Comparison of ENCODE assay signal across 1 fruit fly cellular context in the genomic region with DNA sequence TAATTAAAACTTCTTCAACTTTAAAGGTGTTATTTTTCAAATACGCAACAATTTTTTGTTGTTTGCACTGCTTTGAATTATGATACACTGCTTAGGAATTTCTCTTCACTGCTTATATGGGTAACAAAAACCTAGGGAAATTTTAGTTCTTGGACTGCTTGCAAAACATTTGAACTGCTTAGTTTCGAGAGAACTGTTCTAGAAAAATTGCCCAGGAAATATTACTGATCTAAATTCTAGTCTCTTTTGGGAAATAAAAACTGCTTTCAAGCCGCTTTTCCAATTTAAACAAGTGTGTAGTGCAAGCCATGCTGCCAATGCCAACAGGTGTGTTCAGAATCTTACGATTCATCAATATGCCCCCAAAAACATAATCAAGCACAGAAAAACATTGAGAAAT.
TF ChIP-seq lines count a peak whose summit lies in the region.

No protein-coding gene starts in this region.

TF ChIP-seq in whole organism, embryonic, 481 proteins besides CTCF, POLR2A, EP300 and RAD21 (continued from another document and continues in another):
- TF ChIP-seq Spps (tag; optimal IDR thresholded peaks at IDR 0.05; lab: Kevin White, UChicago) (no peak), CG18599 (GFP tag; optimal IDR thresholded peaks at IDR 0.05; lab: Kevin White, UChicago) (no peak), CG10654 (GFP tag; optimal IDR thresholded peaks at IDR 0.05; lab: Kevin White, UChicago) (no peak), grn (GFP tag; optimal IDR thresholded peaks at IDR 0.05; lab: Kevin White, UChicago) (no peak), CG30403 (GFP tag; optimal IDR thresholded peaks at IDR 0.05; lab: Kevin White, UChicago) (no peak), CG11085 (GFP tag; IDR thresholded peaks at IDR 0.05; lab: Robert Waterston, UW) (no peak), zf30C (GFP tag; optimal IDR thresholded peaks at IDR 0.05; lab: Kevin White, UChicago) (no peak), CG17359 (tag; optimal IDR thresholded peaks at IDR 0.05; lab: Kevin White, UChicago) (peak; percentile 6), ERR (GFP tag; optimal IDR thresholded peaks at IDR 0.05; lab: Kevin White, UChicago) (no peak), CG10959 (GFP tag; IDR thresholded peaks at IDR 0.05; lab: Robert Waterston, UW) (no peak), Ets65A (GFP tag; lab: Kevin White, UChicago) (no peak), HLHmδ (GFP tag; optimal IDR thresholded peaks at IDR 0.05; lab: Kevin White, UChicago) (no peak), CG14860 (GFP tag; IDR thresholded peaks at IDR 0.05; lab: Robert Waterston, UW; ENCODE audit: partially characterized antibody) (no peak), CG11456 (GFP tag; IDR thresholded peaks at IDR 0.05; lab: Robert Waterston, UW) (no peak), CG12942 (GFP tag; optimal IDR thresholded peaks at IDR 0.05; lab: Kevin White, UChicago) (no peak), CG9215 (GFP tag; IDR thresholded peaks at IDR 0.05; lab: Robert Waterston, UW) (no peak), trh (GFP tag; optimal IDR thresholded peaks at IDR 0.05; lab: Kevin White, UChicago) (no peak), Hmr (GFP tag; optimal IDR thresholded peaks at IDR 0.05; lab: Kevin White, UChicago) (peak; percentile 16), gsb-n (tag; optimal IDR thresholded peaks at IDR 0.05; lab: Kevin White, UChicago) (peak; percentile 29), grau (tag; optimal IDR thresholded peaks at IDR 0.05; lab: Kevin White, UChicago) (no peak), NC2β (GFP tag; optimal IDR thresholded peaks at IDR 0.05; lab: Kevin White, UChicago) (no peak), CG14014 (GFP tag; IDR thresholded peaks at IDR 0.05; lab: Robert Waterston, UW) (no peak), CG6254 (GFP tag; optimal IDR thresholded peaks at IDR 0.05; lab: Kevin White, UChicago) (no peak), ATbp (GFP tag; optimal IDR thresholded peaks at IDR 0.05; lab: Kevin White, UChicago) (no peak), zfh2 (GFP tag; optimal IDR thresholded peaks at IDR 0.05; lab: Kevin White, UChicago) (no peak), gsb (GFP tag; IDR thresholded peaks at IDR 0.05; lab: Robert Waterston, UW) (no peak), Chrac-16 (GFP tag; optimal IDR thresholded peaks at IDR 0.05; lab: Kevin White, UChicago) (no peak), CG10321 (GFP tag; IDR thresholded peaks at IDR 0.05; lab: Robert Waterston, UW) (no peak), MESR4 (GFP tag; optimal IDR thresholded peaks at IDR 0.05; lab: Kevin White, UChicago) (no peak), oc (tag; optimal IDR thresholded peaks at IDR 0.05; lab: Kevin White, UChicago) (no peak), CG11504 (tag; optimal IDR thresholded peaks at IDR 0.05; lab: Kevin White, UChicago) (peak; percentile 74), MTF-1 (GFP tag; optimal IDR thresholded peaks at IDR 0.05; lab: Kevin White, UChicago; ENCODE audit: borderline replicate concordance) (no peak), az2 (GFP tag; optimal IDR thresholded peaks at IDR 0.05; lab: Kevin White, UChicago) (no peak), CG6272 (GFP tag; IDR thresholded peaks at IDR 0.05; lab: Robert Waterston, UW) (no peak), CG13424 (tag; optimal IDR thresholded peaks at IDR 0.05; lab: Kevin White, UChicago) (peak; percentile 32), CHES-1-like (GFP tag; optimal IDR thresholded peaks at IDR 0.05; lab: Kevin White, UChicago) (no peak), Sox102F (GFP tag; optimal IDR thresholded peaks at IDR 0.05; lab: Kevin White, UChicago) (no peak), slbo (GFP tag; IDR thresholded peaks at IDR 0.05; lab: Robert Waterston, UW) (no peak), Drgx (GFP tag; IDR thresholded peaks at IDR 0.05; lab: Robert Waterston, UW) (no peak), gcm2 (GFP tag; optimal IDR thresholded peaks at IDR 0.05; lab: Kevin White, UChicago) (no peak), chn (GFP tag; optimal IDR thresholded peaks at IDR 0.05; lab: Kevin White, UChicago) (no peak), pum (GFP tag; optimal IDR thresholded peaks at IDR 0.05; lab: Kevin White, UChicago) (no peak), Dref (GFP tag; IDR thresholded peaks at IDR 0.05; lab: Robert Waterston, UW) (no peak), Abd-B (GFP tag; optimal IDR thresholded peaks at IDR 0.05; lab: Kevin White, UChicago) (peak; percentile 32), kni (GFP tag; optimal IDR thresholded peaks at IDR 0.05; lab: Kevin White, UChicago) (peak; percentile 8), jigr1 (GFP tag; IDR thresholded peaks at IDR 0.05; lab: Robert Waterston, UW) (no peak), sqz (GFP tag; optimal IDR thresholded peaks at IDR 0.05; lab: Kevin White, UChicago) (no peak), insv (GFP tag; optimal IDR thresholded peaks at IDR 0.05; lab: Kevin White, UChicago) (peak in 1 of 2 experiments; percentile 55), CG32532 (GFP tag; IDR thresholded peaks at IDR 0.05; lab: Robert Waterston, UW) (no peak), danr (GFP tag; IDR thresholded peaks at IDR 0.05; lab: Robert Waterston, UW) (no peak), CG10267 (tag; optimal IDR thresholded peaks at IDR 0.05; lab: Kevin White, UChicago) (peak; percentile 46), Atf3 (GFP tag; optimal IDR thresholded peaks at IDR 0.05; lab: Kevin White, UChicago) (no peak), seq (GFP tag; IDR thresholded peaks at IDR 0.05; lab: Robert Waterston, UW) (no peak), tap (tag; optimal IDR thresholded peaks at IDR 0.05; lab: Kevin White, UChicago) (no peak), CG10147 (GFP tag; optimal IDR thresholded peaks at IDR 0.05; lab: Kevin White, UChicago) (no peak), zfh1 (GFP tag; IDR thresholded peaks at IDR 0.05; lab: Robert Waterston, UW) (no peak), CG15073 (GFP tag; optimal IDR thresholded peaks at IDR 0.05; lab: Kevin White, UChicago) (no peak), emc (GFP tag; optimal IDR thresholded peaks at IDR 0.05; lab: Kevin White, UChicago) (no peak), sc (optimal IDR thresholded peaks at IDR 0.05; lab: Kevin White, UChicago) (no peak), sc (GFP tag; optimal IDR thresholded peaks at IDR 0.05; lab: Kevin White, UChicago) (no peak), tna (GFP tag; IDR thresholded peaks at IDR 0.05; lab: Robert Waterston, UW; ENCODE audit: partially characterized antibody) (no peak), CG11093 (GFP tag; IDR thresholded peaks at IDR 0.05; lab: Robert Waterston, UW) (no peak), Trl (optimal IDR thresholded peaks at IDR 0.05; lab: Kevin White, UChicago) (no peak), Trl (GFP tag; optimal IDR thresholded peaks at IDR 0.05; lab: Kevin White, UChicago) (no peak), CG4707 (GFP tag; optimal IDR thresholded peaks at IDR 0.05; lab: Kevin White, UChicago) (no peak), HLH54F (GFP tag; optimal IDR thresholded peaks at IDR 0.05; lab: Kevin White, UChicago) (no peak), Mes4 (GFP tag; optimal IDR thresholded peaks at IDR 0.05; lab: Kevin White, UChicago) (no peak), Six4 (GFP tag; optimal IDR thresholded peaks at IDR 0.05; lab: Kevin White, UChicago) (no peak), crp (GFP tag; optimal IDR thresholded peaks at IDR 0.05; lab: Kevin White, UChicago) (no peak), kah (GFP tag; optimal IDR thresholded peaks at IDR 0.05; lab: Kevin White, UChicago) (peak; percentile 74), H15 (GFP tag; IDR thresholded peaks at IDR 0.05; lab: Robert Waterston, UW) (no peak), Lim3 (GFP tag; IDR thresholded peaks at IDR 0.05; lab: Robert Waterston, UW) (no peak), CG1529 (GFP tag; optimal IDR thresholded peaks at IDR 0.05; lab: Kevin White, UChicago) (no peak), Xrp1 (GFP tag; IDR thresholded peaks at IDR 0.05; lab: Robert Waterston, UW) (peak; percentile 8; the same call in 1 of the 2 replicates), CG5953 (GFP tag; IDR thresholded peaks at IDR 0.05; lab: Robert Waterston, UW) (no peak), CG4404 (GFP tag; IDR thresholded peaks at IDR 0.05; lab: Robert Waterston, UW) (no peak), run (tag; optimal IDR thresholded peaks at IDR 0.05; lab: Kevin White, UChicago) (no peak), Hsf (GFP tag; optimal IDR thresholded peaks at IDR 0.05; lab: Kevin White, UChicago) (peak; percentile 4), Mad (GFP tag; optimal IDR thresholded peaks at IDR 0.05; lab: Kevin White, UChicago) (no peak), bcd (GFP tag; optimal IDR thresholded peaks at IDR 0.05; lab: Kevin White, UChicago) (no peak), CG12769 (tag; optimal IDR thresholded peaks at IDR 0.05; lab: Kevin White, UChicago) (peak; percentile 2), CG15269 (tag; optimal IDR thresholded peaks at IDR 0.05; lab: Kevin White, UChicago) (no peak), Lpt (GFP tag; optimal IDR thresholded peaks at IDR 0.05; lab: Kevin White, UChicago) (no peak), unpg (GFP tag; optimal IDR thresholded peaks at IDR 0.05; lab: Kevin White, UChicago) (no peak), sim (GFP tag; IDR thresholded peaks at IDR 0.05; lab: Robert Waterston, UW) (no peak), twi (tag; optimal IDR thresholded peaks at IDR 0.05; lab: Kevin White, UChicago) (no peak), CG12155 (GFP tag; optimal IDR thresholded peaks at IDR 0.05; lab: Kevin White, UChicago) (no peak), CG17328 (GFP tag; IDR thresholded peaks at IDR 0.05; lab: Robert Waterston, UW) (no peak), Meics (GFP tag; optimal IDR thresholded peaks at IDR 0.05; lab: Kevin White, UChicago) (no peak), wor (GFP tag; IDR thresholded peaks at IDR 0.05; lab: Robert Waterston, UW) (no peak), CG13123 (GFP tag; optimal IDR thresholded peaks at IDR 0.05; lab: Kevin White, UChicago) (no peak), corto (GFP tag; optimal IDR thresholded peaks at IDR 0.05; lab: Kevin White, UChicago) (no peak), CG12391 (tag; optimal IDR thresholded peaks at IDR 0.05; lab: Kevin White, UChicago) (peak; percentile 30), Dfd (GFP tag; optimal IDR thresholded peaks at IDR 0.05; lab: Kevin White, UChicago) (peak in 1 of 2 experiments; percentile 93), Hr3 (GFP tag; optimal IDR thresholded peaks at IDR 0.05; lab: Kevin White, UChicago) (no peak), HLH4C (GFP tag; IDR thresholded peaks at IDR 0.05; lab: Robert Waterston, UW; ENCODE audit: partially characterized antibody) (no peak), mam (GFP tag; optimal IDR thresholded peaks at IDR 0.05; lab: Kevin White, UChicago) (no peak), CG7745 (tag; optimal IDR thresholded peaks at IDR 0.05; lab: Kevin White, UChicago) (no peak), CG1603 (tag; optimal IDR thresholded peaks at IDR 0.05; lab: Kevin White, UChicago) (peak; percentile 52), nmo (GFP tag; optimal IDR thresholded peaks at IDR 0.05; lab: Kevin White, UChicago) (peak; percentile 58), h (optimal IDR thresholded peaks at IDR 0.05; lab: Kevin White, UChicago) (no peak), Adf1 (GFP tag; IDR thresholded peaks at IDR 0.05; lab: Robert Waterston, UW) (no peak), Nf-YC (tag; optimal IDR thresholded peaks at IDR 0.05; lab: Kevin White, UChicago) (no peak), NC2α (GFP tag; optimal IDR thresholded peaks at IDR 0.05; lab: Kevin White, UChicago) (no peak), Ptx1 (GFP tag; IDR thresholded peaks at IDR 0.05; lab: Robert Waterston, UW) (no peak), GATAe (GFP tag; conservative IDR thresholded peaks at IDR 0.05; lab: Robert Waterston, UW) (no peak), btn (GFP tag; optimal IDR thresholded peaks at IDR 0.05; lab: Kevin White, UChicago) (no peak), CG11696 (GFP tag; IDR thresholded peaks at IDR 0.05; lab: Robert Waterston, UW) (no peak), Sry-β (GFP tag; optimal IDR thresholded peaks at IDR 0.05; lab: Kevin White, UChicago) (no peak), ems (GFP tag; optimal IDR thresholded peaks at IDR 0.05; lab: Kevin White, UChicago) (no peak), Bdp1 (GFP tag; optimal IDR thresholded peaks at IDR 0.05; lab: Kevin White, UChicago) (peak; percentile 14), CG31441 (GFP tag; IDR thresholded peaks at IDR 0.05; lab: Robert Waterston, UW) (0 out of 2 replicates have a peak, but pooled peaks have one; percentile 28), row (GFP tag; IDR thresholded peaks at IDR 0.05; lab: Robert Waterston, UW) (no peak), tgo (GFP tag; IDR thresholded peaks at IDR 0.05; lab: Robert Waterston, UW) (no peak), Tbp (GFP tag; optimal IDR thresholded peaks at IDR 0.05; lab: Kevin White, UChicago) (no peak), disco-r (GFP tag; optimal IDR thresholded peaks at IDR 0.05; lab: Kevin White, UChicago) (no peak), crc (GFP tag; optimal IDR thresholded peaks at IDR 0.05; lab: Kevin White, UChicago) (no peak), Gug (GFP tag; IDR thresholded peaks at IDR 0.05; lab: Robert Waterston, UW) (no peak), pfk (GFP tag; optimal IDR thresholded peaks at IDR 0.05; lab: Kevin White, UChicago) (peak; percentile 40), sna (GFP tag; IDR thresholded peaks at IDR 0.05; lab: Robert Waterston, UW; ENCODE audit: partially characterized antibody) (no peak), CG15601 (tag; optimal IDR thresholded peaks at IDR 0.05; lab: Kevin White, UChicago) (peak; percentile 36), D19A (tag; optimal IDR thresholded peaks at IDR 0.05; lab: Kevin White, UChicago) (no peak), CG3281 (GFP tag; optimal IDR thresholded peaks at IDR 0.05; lab: Kevin White, UChicago) (no peak), croc (GFP tag; conservative IDR thresholded peaks at IDR 0.05; lab: Robert Waterston, UW) (no peak), CG2678 (tag; optimal IDR thresholded peaks at IDR 0.05; lab: Kevin White, UChicago) (no peak), CG18011 (GFP tag; optimal IDR thresholded peaks at IDR 0.05; lab: Kevin White, UChicago) (no peak), esg (GFP tag; conservative IDR thresholded peaks at IDR 0.05; lab: Robert Waterston, UW) (no peak), CG4617 (GFP tag; optimal IDR thresholded peaks at IDR 0.05; lab: Kevin White, UChicago; ENCODE audit: borderline replicate concordance) (no peak), sens-2 (GFP tag; IDR thresholded peaks at IDR 0.05; lab: Robert Waterston, UW) (no peak), CG2202 (tag; optimal IDR thresholded peaks at IDR 0.05; lab: Kevin White, UChicago) (no peak), sr (GFP tag; IDR thresholded peaks at IDR 0.05; lab: Robert Waterston, UW) (no peak), Nf-YB (GFP tag; optimal IDR thresholded peaks at IDR 0.05; lab: Kevin White, UChicago) (no peak), p53 (GFP tag; optimal IDR thresholded peaks at IDR 0.05; lab: Kevin White, UChicago) (no peak), CG14441 (GFP tag; IDR thresholded peaks at IDR 0.05; lab: Robert Waterston, UW) (no peak), CG6654 (GFP tag; optimal IDR thresholded peaks at IDR 0.05; lab: Kevin White, UChicago) (no peak), CG11247 (GFP tag; IDR thresholded peaks at IDR 0.05; lab: Robert Waterston, UW) (no peak)
